Fruit fly (Drosophila melanogaster) S2 (cell line): ENCODE measurements around the gene Kots.

ENCODE experiments used
- CG8478 ChIP-seq: fragments of >200 bp; optimal IDR thresholded peaks from 2 replicates; lab custom pipeline; 2018
- CTCF ChIP-seq, 2 experiments: fragments of >200 bp; optimal IDR thresholded peaks; 2 replicates each; lab custom pipeline; 2018

DNA sequence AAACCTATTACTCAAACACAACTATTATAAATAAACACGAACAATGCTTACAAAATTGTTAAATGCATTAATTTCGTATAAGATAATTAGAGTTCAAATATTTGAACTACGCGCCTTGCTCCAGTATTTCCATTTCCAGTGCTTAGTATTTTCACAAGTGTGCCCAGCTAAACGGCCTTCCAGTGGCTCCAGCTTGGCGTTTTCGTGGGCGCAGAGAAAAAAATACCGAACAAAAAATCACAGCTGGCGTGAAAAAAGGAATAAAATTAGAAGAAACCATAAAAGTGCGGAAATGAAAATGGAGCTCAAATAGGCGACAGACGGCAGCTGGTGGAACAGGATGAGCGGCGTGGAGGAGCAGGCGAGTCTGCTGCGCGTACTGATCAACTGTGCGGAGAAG, 5.4 kb downstream of the Kots start, which contains the start of gene Ipp:
- TF ChIP-seq CG8478 (lab: Kevin White, UChicago) = no peak
- TF ChIP-seq CTCF (optimal IDR thresholded peaks at IDR 0.05; lab: Kevin White, UChicago) = peak in 1 of 2 experiments; percentile 16
